Worm (Caenorhabditis elegans): ENCODE results near the gene F16H6.7.
"Not testable (repeated sequence)": the region's sequence is repeated elsewhere in the genome, so short reads cannot be mapped to it uniquely, and the experiment has no call there.

Gene F16H6.7

DNA sequence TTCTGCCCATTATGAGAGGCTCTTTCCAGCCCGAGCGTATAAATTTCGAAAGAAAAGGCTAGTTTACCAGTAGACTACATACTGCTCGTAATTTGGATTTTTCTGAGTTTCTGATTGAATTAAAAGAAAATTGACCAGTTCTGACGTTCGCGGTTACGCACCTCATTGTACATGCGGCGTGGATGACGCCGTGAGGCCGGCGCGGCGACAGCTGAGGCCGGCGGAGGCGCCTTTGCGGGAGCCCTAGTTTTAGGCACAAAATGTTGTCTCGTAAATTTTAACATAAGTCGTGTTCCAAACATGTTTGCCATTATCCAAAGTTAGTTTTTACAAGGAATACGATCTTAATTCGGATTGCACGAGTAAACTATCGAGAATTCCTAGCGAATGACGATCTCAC, 7.8 kb upstream of the F16H6.7 start, which contains the start of gene F16H6.9:
TSS of gene F16H6.9 (plus strand) at position 301 of the 400 bp plus-strand sequence.
- TF ChIP-seq tab-1 (GFP tag; IDR thresholded peaks at IDR 0.05); med-1 (GFP tag; optimal IDR thresholded peaks at IDR 0.05; ENCODE audit: insufficient read depth); ztf-29 (GFP tag; IDR thresholded peaks at IDR 0.05): not testable (repeated sequence)

DNA sequence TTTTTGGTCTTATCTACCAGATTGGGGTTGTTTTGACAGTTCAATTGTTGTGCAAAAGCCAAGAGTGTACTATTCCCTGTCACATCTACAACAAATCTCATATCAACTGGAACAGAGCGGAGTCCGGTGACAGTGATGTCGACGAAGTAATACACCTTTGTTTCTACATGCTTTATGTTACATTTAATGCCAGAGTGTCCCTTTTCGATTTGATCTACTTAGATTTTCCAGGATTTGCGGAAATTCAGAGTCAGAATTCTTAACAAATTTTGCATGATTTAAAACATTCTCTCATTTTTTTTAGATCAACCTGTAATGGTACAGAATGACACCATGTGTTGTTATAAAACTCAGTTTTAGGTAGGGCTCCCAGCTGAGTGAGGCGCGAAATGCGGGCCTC, 7.2 kb upstream of the F16H6.7 start, which contains the start of gene F16H6.8:
TSS of gene F16H6.8 (minus strand) at position 101 of the 400 bp plus-strand sequence.
- TF ChIP-seq klf-2 (GFP tag; conservative IDR thresholded peaks at IDR 0.05); ztf-23 (GFP tag; IDR thresholded peaks at IDR 0.05); ref-1 (GFP tag; conservative IDR thresholded peaks at IDR 0.05): not testable (repeated sequence)

ce11 chrV:18212848-18213247, 3.9 kb upstream of the F16H6.7 start:
- TF ChIP-seq ztf-29 (GFP tag; IDR thresholded peaks at IDR 0.05): no peak
- no peak for TF ChIP-seq med-1 (GFP tag; optimal IDR thresholded peaks at IDR 0.05; ENCODE audit: insufficient read depth)
- TF ChIP-seq flt-1 (GFP tag; IDR thresholded peaks at IDR 0.05): no peak
- TF ChIP-seq klf-2 (GFP tag; conservative IDR thresholded peaks at IDR 0.05): no peak
- TF ChIP-seq ztf-23 (GFP tag; IDR thresholded peaks at IDR 0.05): no peak
- TF ChIP-seq tab-1 (GFP tag; IDR thresholded peaks at IDR 0.05): no peak
- no peak for TF ChIP-seq T22C8.4 (GFP tag; IDR thresholded peaks at IDR 0.05)
- TF ChIP-seq ref-1 (GFP tag; conservative IDR thresholded peaks at IDR 0.05): no peak
- no peak for TF ChIP-seq cog-1 (tag; optimal IDR thresholded peaks at IDR 0.05)

ce11 chrV:18198421-18198820, 10.6 kb downstream of the F16H6.7 start, which contains the start of gene F16H6.4:
F16H6.4 (plus strand) TSS chrV:18198721.
- no peak for TF ChIP-seq T22C8.4 (GFP tag; IDR thresholded peaks at IDR 0.05)
- TF ChIP-seq ztf-29 (GFP tag; IDR thresholded peaks at IDR 0.05): no peak
- TF ChIP-seq med-1 (GFP tag; optimal IDR thresholded peaks at IDR 0.05; ENCODE audit: insufficient read depth): no peak
- TF ChIP-seq tab-1 (GFP tag; IDR thresholded peaks at IDR 0.05): no peak
- no peak for TF ChIP-seq ref-1 (GFP tag; conservative IDR thresholded peaks at IDR 0.05)
- no peak for TF ChIP-seq cog-1 (tag; optimal IDR thresholded peaks at IDR 0.05)
- no peak for TF ChIP-seq ztf-23 (GFP tag; IDR thresholded peaks at IDR 0.05)
- no peak for TF ChIP-seq flt-1 (GFP tag; IDR thresholded peaks at IDR 0.05)
- TF ChIP-seq klf-2 (GFP tag; conservative IDR thresholded peaks at IDR 0.05): no peak

ce11 chrV:18195006-18195405, 14.0 kb downstream of the F16H6.7 start, which contains the start of gene F16H6.3:
F16H6.3 (plus strand) TSS chrV:18195306.
- TF ChIP-seq cog-1 (tag; optimal IDR thresholded peaks at IDR 0.05): no peak
- no peak for TF ChIP-seq ref-1 (GFP tag; conservative IDR thresholded peaks at IDR 0.05)
- TF ChIP-seq flt-1 (GFP tag; IDR thresholded peaks at IDR 0.05): no peak
- no peak for TF ChIP-seq ztf-29 (GFP tag; IDR thresholded peaks at IDR 0.05)
- no peak for TF ChIP-seq klf-2 (GFP tag; conservative IDR thresholded peaks at IDR 0.05)
- no peak for TF ChIP-seq T22C8.4 (GFP tag; IDR thresholded peaks at IDR 0.05)
- no peak for TF ChIP-seq med-1 (GFP tag; optimal IDR thresholded peaks at IDR 0.05; ENCODE audit: insufficient read depth)
- no peak for TF ChIP-seq tab-1 (GFP tag; IDR thresholded peaks at IDR 0.05)
- no peak for TF ChIP-seq ztf-23 (GFP tag; IDR thresholded peaks at IDR 0.05)

- TF ChIP-seq ztf-23 (GFP tag; IDR thresholded peaks at IDR 0.05): no peak
Observed at ce11 chrV:18191128-18191527, 17.8 kb downstream of the F16H6.7 start, which contains the start of gene clec-42. clec-42 (plus strand) TSS chrV:18191412.

DNA sequence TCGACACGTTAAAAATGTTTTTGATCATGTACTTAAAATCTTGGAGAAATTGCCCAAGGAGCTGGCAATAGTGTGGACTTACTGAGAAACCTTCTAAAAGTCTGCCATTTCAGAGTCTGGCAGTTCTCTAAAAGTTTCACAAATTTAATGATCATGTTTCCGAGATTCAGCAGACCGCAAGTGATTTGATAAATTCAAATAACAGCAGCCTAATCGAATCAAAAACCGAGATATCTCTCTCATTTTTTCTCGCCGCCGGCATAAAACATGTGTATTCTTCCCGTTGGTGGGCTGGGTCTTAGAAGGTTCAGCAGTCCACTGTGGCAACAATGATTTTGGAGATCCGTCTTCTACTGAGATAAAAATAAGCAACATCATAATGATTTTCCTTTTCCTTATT, 19.8 kb downstream of the F16H6.7 start, which contains the start of gene clec-246:
TSS of gene clec-246 (plus strand) at position 301 of the 400 bp plus-strand sequence.
- TF ChIP-seq ztf-23 (GFP tag; IDR thresholded peaks at IDR 0.05) (no peak), ref-1 (GFP tag; conservative IDR thresholded peaks at IDR 0.05) (no peak), tab-1 (GFP tag; IDR thresholded peaks at IDR 0.05) (no peak), flt-1 (GFP tag; IDR thresholded peaks at IDR 0.05) (no peak), med-1 (GFP tag; optimal IDR thresholded peaks at IDR 0.05; ENCODE audit: insufficient read depth) (no peak), T22C8.4 (GFP tag; IDR thresholded peaks at IDR 0.05) (no peak), cog-1 (tag; optimal IDR thresholded peaks at IDR 0.05) (no peak), klf-2 (GFP tag; conservative IDR thresholded peaks at IDR 0.05) (no peak), ztf-29 (GFP tag; IDR thresholded peaks at IDR 0.05) (no peak)

ce11 chrV:18188328-18188727, 20.6 kb downstream of the F16H6.7 start, which contains the start of gene clec-245:
clec-245 (minus strand) TSS chrV:18188428.
- no peak for TF ChIP-seq cog-1 (tag; optimal IDR thresholded peaks at IDR 0.05)
- no peak for TF ChIP-seq ref-1 (GFP tag; conservative IDR thresholded peaks at IDR 0.05)
- TF ChIP-seq klf-2 (GFP tag; conservative IDR thresholded peaks at IDR 0.05): no peak
- no peak for TF ChIP-seq med-1 (GFP tag; optimal IDR thresholded peaks at IDR 0.05; ENCODE audit: insufficient read depth)
- no peak for TF ChIP-seq ztf-23 (GFP tag; IDR thresholded peaks at IDR 0.05)
- TF ChIP-seq flt-1 (GFP tag; IDR thresholded peaks at IDR 0.05): no peak
- no peak for TF ChIP-seq tab-1 (GFP tag; IDR thresholded peaks at IDR 0.05)
- no peak for TF ChIP-seq ztf-29 (GFP tag; IDR thresholded peaks at IDR 0.05)
- no peak for TF ChIP-seq T22C8.4 (GFP tag; IDR thresholded peaks at IDR 0.05)

DNA sequence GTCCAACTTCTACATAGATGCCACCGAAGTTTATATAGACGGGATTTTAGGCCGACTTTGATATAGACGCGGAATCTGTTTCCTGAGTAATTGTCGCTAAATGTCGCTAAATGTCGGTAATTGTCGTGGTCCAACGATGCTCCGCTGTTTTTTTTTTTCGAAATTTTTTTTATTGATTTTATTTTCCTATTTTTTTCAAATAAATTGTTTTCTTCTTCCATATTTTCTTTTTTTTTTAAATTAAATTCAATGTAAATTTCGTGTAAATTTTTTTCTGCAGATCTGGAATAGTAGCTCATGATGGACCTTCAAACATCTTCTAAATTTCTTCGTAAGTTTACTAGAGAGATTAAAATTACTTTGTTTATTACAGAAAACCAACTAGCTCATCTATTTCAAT, 24.1 kb downstream of the F16H6.7 start, which contains the start of gene C31G12.3:
TSS of gene C31G12.3 (plus strand) at position 301 of the 400 bp plus-strand sequence.
- no peak for TF ChIP-seq tab-1 (GFP tag; IDR thresholded peaks at IDR 0.05)
- TF ChIP-seq ztf-29 (GFP tag; IDR thresholded peaks at IDR 0.05): no peak
- no peak for TF ChIP-seq T22C8.4 (GFP tag; IDR thresholded peaks at IDR 0.05)
- no peak for TF ChIP-seq med-1 (GFP tag; optimal IDR thresholded peaks at IDR 0.05; ENCODE audit: insufficient read depth)
- TF ChIP-seq flt-1 (GFP tag; IDR thresholded peaks at IDR 0.05): no peak
- no peak for TF ChIP-seq cog-1 (tag; optimal IDR thresholded peaks at IDR 0.05)
- TF ChIP-seq klf-2 (GFP tag; conservative IDR thresholded peaks at IDR 0.05): no peak
- no peak for TF ChIP-seq ztf-23 (GFP tag; IDR thresholded peaks at IDR 0.05)

DNA sequence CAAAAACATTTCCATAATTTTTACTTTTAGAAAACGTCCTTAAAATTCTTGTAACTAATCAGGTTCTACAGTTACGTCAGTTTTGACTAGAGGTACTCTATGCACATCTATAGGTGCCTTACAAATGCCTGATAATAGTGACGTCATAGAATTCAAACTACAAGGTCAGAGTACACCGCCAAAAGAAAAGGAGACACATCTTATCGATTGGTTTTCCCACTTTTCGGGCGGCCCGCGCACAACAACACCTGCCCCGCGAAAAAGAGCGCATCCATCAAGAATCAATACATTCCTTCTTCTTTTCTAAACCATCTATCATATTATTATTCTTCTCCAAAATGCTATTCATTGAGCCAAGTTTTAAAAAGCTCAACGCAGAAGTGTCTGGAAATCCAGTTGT, 29.3 kb downstream of the F16H6.7 start, which contains the start of gene C31G12.1:
TSS of gene C31G12.1 (plus strand) at position 301 of the 400 bp plus-strand sequence.
- TF ChIP-seq ref-1 (GFP tag; conservative IDR thresholded peaks at IDR 0.05) (no peak), cog-1 (tag; optimal IDR thresholded peaks at IDR 0.05) (no peak), ztf-23 (GFP tag; IDR thresholded peaks at IDR 0.05) (no peak), ztf-29 (GFP tag; IDR thresholded peaks at IDR 0.05) (no peak), flt-1 (GFP tag; IDR thresholded peaks at IDR 0.05) (no peak), klf-2 (GFP tag; conservative IDR thresholded peaks at IDR 0.05) (no peak), tab-1 (GFP tag; IDR thresholded peaks at IDR 0.05) (no peak), T22C8.4 (GFP tag; IDR thresholded peaks at IDR 0.05) (no peak), med-1 (GFP tag; optimal IDR thresholded peaks at IDR 0.05; ENCODE audit: insufficient read depth) (no peak)

All from whole organism, midembryonic.